Fruit fly (Drosophila melanogaster) whole organism, pupa: ENCODE results near the gene cold.
A peak's percentile ranks its signal among the peaks of the same experiment; 100 is the strongest.

Experiments
- CG10348 ChIP-seq: fragments of 200-800 bp; sonication (Bioruptor generic); IDR thresholded peaks from 2 replicates; pipeline ENCODE4 v1.3.6; 2022; ENCODE audit warnings: missing biosample characterization, missing genetic modification characterization
- CG12605 ChIP-seq: fragments of 200-800 bp; sonication (Bioruptor generic); IDR thresholded peaks from 2 replicates; pipeline ENCODE4 v1.3.6; 2022; ENCODE audit warnings: missing biosample characterization, missing genetic modification characterization
- CG13204 ChIP-seq: fragments of 200-800 bp; sonication (Bioruptor generic); optimal IDR thresholded peaks from 2 replicates; lab custom pipeline; 2018; ENCODE audit warnings: missing biosample characterization, mild to moderate bottlenecking, missing genetic modification characterization, moderate library complexity
- CG14655 ChIP-seq: fragments of 200-800 bp; sonication (Bioruptor generic); optimal IDR thresholded peaks from 3 replicates; lab custom pipeline; 2017; ENCODE audit warnings: mild to moderate bottlenecking, missing biosample characterization, missing genetic modification reagents, missing genetic modification characterization
- CG15710 ChIP-seq: fragments of 200-800 bp; sonication (Bioruptor generic); optimal IDR thresholded peaks from 2 replicates; lab custom pipeline; 2018; ENCODE audit warnings: missing biosample characterization, mild to moderate bottlenecking, missing genetic modification characterization, moderate library complexity
- CG17806 ChIP-seq: fragments of 200-800 bp; sonication (Bioruptor generic); optimal IDR thresholded peaks from 2 replicates; lab custom pipeline; 2018; ENCODE audit warnings: missing biosample characterization, mild to moderate bottlenecking, missing genetic modification characterization, moderate library complexity
- CG32121 ChIP-seq: fragments of 200-800 bp; sonication (Bioruptor generic); IDR thresholded peaks from 2 replicates; pipeline ENCODE4 v1.3.6; 2022; ENCODE audit warnings: missing biosample characterization, missing genetic modification characterization
- CG34367 ChIP-seq: fragments of 200-800 bp; sonication (Bioruptor generic); optimal IDR thresholded peaks from 2 replicates; lab custom pipeline; 2018; ENCODE audit warnings: missing biosample characterization, mild to moderate bottlenecking, missing genetic modification characterization
- CG4496 ChIP-seq: fragments of 200-800 bp; sonication (Bioruptor generic); IDR thresholded peaks from 3 replicates; pipeline ENCODE4 v1.3.6; 2022; ENCODE audit warnings: missing biosample characterization, missing genetic modification characterization
- CG8159 ChIP-seq: fragments of 200-800 bp; sonication (Bioruptor generic); optimal IDR thresholded peaks from 3 replicates; lab custom pipeline; 2018; ENCODE audit warnings: missing biosample characterization, mild to moderate bottlenecking, missing genetic modification characterization, moderate library complexity
- CG8301 ChIP-seq: fragments of 200-800 bp; sonication (Bioruptor generic); optimal IDR thresholded peaks from 2 replicates; lab custom pipeline; 2018; ENCODE audit warnings: missing biosample characterization, mild to moderate bottlenecking, missing genetic modification characterization
- CG9948 ChIP-seq: fragments of 200-800 bp; sonication (Bioruptor generic); optimal IDR thresholded peaks from 2 replicates; lab custom pipeline; 2018; ENCODE audit warnings: missing biosample characterization, mild to moderate bottlenecking, missing genetic modification characterization, moderate library complexity
- D1 ChIP-seq: fragments of 200-800 bp; sonication (Bioruptor generic); optimal IDR thresholded peaks from 2 replicates; lab custom pipeline; 2018; ENCODE audit warnings: missing biosample characterization, mild to moderate bottlenecking, missing genetic modification characterization, moderate library complexity
- EcR ChIP-seq: fragments of 200-800 bp; sonication (Bioruptor generic); optimal IDR thresholded peaks from 3 replicates; lab custom pipeline; 2019; ENCODE audit warnings: missing biosample characterization, missing genetic modification characterization, mild to moderate bottlenecking, moderate library complexity, missing genetic modification reagents
- Ets98B ChIP-seq: fragments of 200-800 bp; sonication (Bioruptor generic); IDR thresholded peaks from 2 replicates; pipeline ENCODE4 v1.3.6; 2022; ENCODE audit warnings: missing biosample characterization, missing genetic modification characterization
- Pif1A ChIP-seq: fragments of 200-800 bp; sonication (Bioruptor generic); optimal IDR thresholded peaks from 3 replicates; lab custom pipeline; 2016; ENCODE audit warnings: missing biosample characterization, missing genetic modification characterization
- Pif1B ChIP-seq: fragments of 200-800 bp; sonication (Bioruptor generic); optimal IDR thresholded peaks from 3 replicates; lab custom pipeline; 2016; ENCODE audit warnings: missing biosample characterization, missing genetic modification characterization
- Snoo ChIP-seq: fragments of 200-800 bp; sonication (Bioruptor generic); optimal IDR thresholded peaks from 3 replicates; lab custom pipeline; 2017; ENCODE audit warnings: missing biosample characterization, mild to moderate bottlenecking, missing genetic modification characterization, inconsistent platforms
- fd96Ca ChIP-seq: fragments of 200-800 bp; sonication (Bioruptor generic); IDR thresholded peaks from 3 replicates; pipeline ENCODE4 v1.3.6; 2022; ENCODE audit warnings: missing biosample characterization, missing genetic modification characterization
- gl ChIP-seq: fragments of 200-800 bp; sonication (Bioruptor generic); optimal IDR thresholded peaks from 2 replicates; lab custom pipeline; 2018; ENCODE audit warnings: missing biosample characterization, mild to moderate bottlenecking, missing genetic modification characterization
- rn ChIP-seq: fragments of 200-800 bp; sonication (Bioruptor generic); IDR thresholded peaks from 2 replicates; pipeline ENCODE4 v1.3.6; 2022; ENCODE audit warnings: missing biosample characterization, missing genetic modification characterization

cold gene

dm6 chr2L:612778-613177, 38.7 kb downstream of the cold start:
- TF ChIP-seq CG4496 (GFP tag; lab: Robert Waterston, UW), result no peak
- TF ChIP-seq CG12605 (GFP tag; lab: Robert Waterston, UW), result no peak
- peak; percentile 47 for TF ChIP-seq CG9948 (tag; lab: Kevin White, UChicago)
- no peak for TF ChIP-seq EcR (GFP tag; lab: Kevin White, UChicago)
- TF ChIP-seq CG34367 (tag; lab: Kevin White, UChicago), result peak; percentile 43
- peak; percentile 32 for TF ChIP-seq CG17806
- peak; percentile 62 for TF ChIP-seq CG8159 (tag; lab: Kevin White, UChicago)
- no peak for TF ChIP-seq fd96Ca
- TF ChIP-seq rn (GFP tag; lab: Robert Waterston, UW), result no peak
- TF ChIP-seq CG32121, result no peak
- TF ChIP-seq D1, result no peak
- TF ChIP-seq Pif1B (GFP tag; lab: Kevin White, UChicago), result peak; percentile 28
- TF ChIP-seq CG13204 (GFP tag; lab: Kevin White, UChicago), result no peak
- TF ChIP-seq Ets98B, result no peak
- no peak for TF ChIP-seq CG10348 (GFP tag; lab: Robert Waterston, UW)
- TF ChIP-seq CG15710 (tag; lab: Kevin White, UChicago), result peak; percentile 80
- no peak for TF ChIP-seq Snoo (tag; lab: Kevin White, UChicago)
- no peak for TF ChIP-seq CG8301 (tag; lab: Kevin White, UChicago)
- no peak for TF ChIP-seq gl (tag; lab: Kevin White, UChicago)
- TF ChIP-seq CG14655 (GFP tag; lab: Kevin White, UChicago), result peak; percentile 5
- TF ChIP-seq Pif1A (GFP tag; lab: Kevin White, UChicago), result no peak

- TF ChIP-seq CG15710 (tag; lab: Kevin White, UChicago) (no peak), fd96Ca (no peak), CG13204 (GFP tag; lab: Kevin White, UChicago) (no peak), gl (tag; lab: Kevin White, UChicago) (no peak), CG32121 (no peak), rn (GFP tag; lab: Robert Waterston, UW) (no peak), CG4496 (GFP tag; lab: Robert Waterston, UW) (no peak), CG34367 (tag; lab: Kevin White, UChicago) (no peak), CG8159 (tag; lab: Kevin White, UChicago) (no peak), Ets98B (no peak), Snoo (tag; lab: Kevin White, UChicago) (no peak)
Observed at dm6 chr2L:615023-615422, 40.9 kb downstream of the cold start.

- TF ChIP-seq Ets98B (0 out of 2 replicates have a peak, but pooled peaks have one; percentile 6), Snoo (tag; lab: Kevin White, UChicago) (no peak), CG4496 (GFP tag; lab: Robert Waterston, UW) (peak; percentile 31; the same call in 1 of the 3 replicates), CG9948 (tag; lab: Kevin White, UChicago) (no peak), EcR (GFP tag; lab: Kevin White, UChicago) (no peak), CG14655 (GFP tag; lab: Kevin White, UChicago) (peak; percentile 32)
Observed at dm6 chr2L:619739-620138, 45.6 kb downstream of the cold start.

dm6 chr2L:621101-621500, 47.0 kb downstream of the cold start, which contains the start of gene lectin-21Cb:
Gene lectin-21Cb, minus strand, starts transcription at chr2L:621201.
- no peak for TF ChIP-seq CG8301 (tag; lab: Kevin White, UChicago)
- TF ChIP-seq fd96Ca, result no peak
- TF ChIP-seq CG10348 (GFP tag; lab: Robert Waterston, UW), result no peak
- no peak for TF ChIP-seq Snoo (tag; lab: Kevin White, UChicago)
- no peak for TF ChIP-seq rn (GFP tag; lab: Robert Waterston, UW)
- TF ChIP-seq CG12605 (GFP tag; lab: Robert Waterston, UW), result no peak
- TF ChIP-seq gl (tag; lab: Kevin White, UChicago), result no peak
- TF ChIP-seq CG17806, result no peak
- no peak for TF ChIP-seq CG34367 (tag; lab: Kevin White, UChicago)
- no peak for TF ChIP-seq CG15710 (tag; lab: Kevin White, UChicago)
- TF ChIP-seq D1, result no peak
- no peak for TF ChIP-seq CG32121
- no peak for TF ChIP-seq CG9948 (tag; lab: Kevin White, UChicago)

- no peak for TF ChIP-seq CG17806
- no peak for TF ChIP-seq gl (tag; lab: Kevin White, UChicago)
- TF ChIP-seq Pif1A (GFP tag; lab: Kevin White, UChicago), result no peak
- TF ChIP-seq CG4496 (GFP tag; lab: Robert Waterston, UW), result no peak
- TF ChIP-seq Snoo (tag; lab: Kevin White, UChicago), result no peak
- TF ChIP-seq CG15710 (tag; lab: Kevin White, UChicago), result no peak
- TF ChIP-seq Ets98B, result no peak
- peak; percentile 38 for TF ChIP-seq EcR (GFP tag; lab: Kevin White, UChicago)
- no peak for TF ChIP-seq D1
- TF ChIP-seq CG9948 (tag; lab: Kevin White, UChicago), result no peak
- TF ChIP-seq CG13204 (GFP tag; lab: Kevin White, UChicago), result peak; percentile 50
- TF ChIP-seq CG8159 (tag; lab: Kevin White, UChicago), result no peak
- TF ChIP-seq fd96Ca, result no peak
- no peak for TF ChIP-seq CG10348 (GFP tag; lab: Robert Waterston, UW)
- TF ChIP-seq CG14655 (GFP tag; lab: Kevin White, UChicago), result peak; percentile 17
- no peak for TF ChIP-seq rn (GFP tag; lab: Robert Waterston, UW)
- no peak for TF ChIP-seq Pif1B (GFP tag; lab: Kevin White, UChicago)
- no peak for TF ChIP-seq CG32121
- 0 out of 2 replicates have a peak, but pooled peaks have one; percentile 34 for TF ChIP-seq CG12605 (GFP tag; lab: Robert Waterston, UW)
- TF ChIP-seq CG34367 (tag; lab: Kevin White, UChicago), result no peak
Observed at dm6 chr2L:623210-623873, 49.3 kb downstream of the cold start.
